Fruit fly (Drosophila melanogaster): ENCODE data around the gene alpha-Man-Ib.

DNA sequence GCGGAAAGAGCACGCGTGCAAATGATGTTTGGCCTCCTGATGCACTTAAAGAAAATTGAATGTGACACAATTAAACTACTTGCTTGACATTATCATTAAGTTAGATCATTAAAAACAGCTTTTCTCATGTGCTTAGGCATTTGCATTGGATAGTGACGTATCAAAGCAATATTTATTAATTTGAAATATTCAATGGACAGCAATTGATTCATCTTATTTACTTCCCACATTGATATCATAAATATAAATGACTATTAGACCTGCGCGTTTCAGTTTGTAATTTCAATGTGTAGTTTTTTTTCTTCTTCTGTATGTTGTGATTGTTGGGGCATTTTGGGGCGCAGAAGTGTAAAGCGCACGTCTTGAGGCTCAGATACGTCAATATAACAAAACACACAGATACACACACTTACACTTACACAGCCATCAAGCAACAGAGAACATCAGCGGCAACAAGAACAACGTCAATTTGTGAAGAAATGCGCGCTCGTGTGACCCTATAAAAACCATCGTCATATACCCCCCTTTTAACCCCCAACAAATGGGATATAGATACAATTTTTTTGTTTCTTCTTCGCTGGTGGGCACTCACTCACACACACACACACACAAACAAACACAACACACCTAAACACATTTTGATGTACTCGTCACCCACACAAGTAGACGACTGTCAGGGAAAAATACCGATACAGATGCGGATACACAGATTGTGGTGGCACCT lies 23.5 kb downstream of the alpha-Man-Ib start:
- TF ChIP-seq CG8478 (optimal IDR thresholded peaks at IDR 0.05) (no peak), CTCF (optimal IDR thresholded peaks at IDR 0.05) (no peak)

All from S2 (cell line).